Worm (Caenorhabditis elegans) whole organism, midembryonic: Measurements from ENCODE around the gene clec-158.

Experiments used
- cog-1 ChIP-seq: sonication (generic microtip); optimal IDR thresholded peaks from 2 replicates; lab custom pipeline; 2016; ENCODE audit warnings: missing genetic modification characterization, missing compliant biosample characterization
- flt-1 ChIP-seq: fragments of 200-800 bp; sonication (Bioruptor generic); IDR thresholded peaks from 2 replicates; pipeline ENCODE4 v1.3.6; 2022; ENCODE audit warnings: missing genetic modification characterization, missing compliant biosample characterization
- tab-1 ChIP-seq: fragments of 200-800 bp; sonication (Bioruptor generic); IDR thresholded peaks from 2 replicates; pipeline ENCODE4 v1.3.6; 2022; ENCODE audit warnings: missing genetic modification characterization, missing compliant biosample characterization

DNA sequence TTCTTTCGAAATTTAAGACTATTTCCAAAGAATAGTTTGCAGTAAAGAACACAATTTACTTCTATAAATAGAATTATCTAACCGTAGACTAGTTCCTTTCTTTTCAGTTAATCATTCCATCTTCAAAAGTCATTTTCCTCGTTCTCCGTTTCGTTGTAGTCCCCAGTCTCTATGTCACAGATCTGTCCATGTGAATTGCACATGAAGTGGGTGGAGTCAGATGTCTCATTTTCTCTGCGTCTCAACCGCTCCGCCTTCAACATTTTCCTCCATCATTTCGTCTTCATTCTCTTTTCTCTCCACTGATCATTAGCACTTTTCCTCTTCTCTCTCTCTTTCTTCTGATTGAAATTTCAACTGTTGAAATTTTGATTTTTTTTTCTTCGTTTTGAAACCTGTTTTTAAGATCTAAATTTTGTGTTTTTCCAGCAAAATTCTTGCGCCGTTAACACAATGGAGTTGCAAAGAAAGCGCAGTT, 38.2 kb upstream of the clec-158 start, which contains the start of gene T07E3.4:
- TF ChIP-seq flt-1 (no peak), tab-1 (GFP tag; lab: Robert Waterston, UW) (no peak), cog-1 (no peak)
